Fruit fly (Drosophila melanogaster) whole organism, prepupa: ENCODE data around the gene Cby.

ENCODE experiments used
- Blimp-1 ChIP-seq: fragments of 200-800 bp; sonication (Bioruptor generic); optimal IDR thresholded peaks from 3 replicates; lab custom pipeline; 2017; ENCODE audit warnings: missing biosample characterization, missing genetic modification characterization, mild to moderate bottlenecking, moderate library complexity, missing genetic modification reagents
- CG10631 ChIP-seq: fragments of 200-800 bp; sonication (Bioruptor generic); optimal IDR thresholded peaks from 2 replicates; lab custom pipeline; 2016; ENCODE audit warnings: missing biosample characterization, missing genetic modification characterization
- CG10669 ChIP-seq: fragments of 200-800 bp; sonication (Bioruptor generic); optimal IDR thresholded peaks from 3 replicates; lab custom pipeline; 2018; ENCODE audit warnings: missing biosample characterization, mild to moderate bottlenecking, missing genetic modification characterization, moderate library complexity
- CG11762 ChIP-seq: fragments of 200-800 bp; sonication (Bioruptor generic); optimal IDR thresholded peaks from 3 replicates; lab custom pipeline; 2016; ENCODE audit warnings: missing biosample characterization, missing genetic modification characterization; ENCODE audit not compliant: insufficient read depth
- CG1621 ChIP-seq: fragments of 200-800 bp; sonication (Bioruptor generic); optimal IDR thresholded peaks from 3 replicates; lab custom pipeline; 2018; ENCODE audit warnings: missing biosample characterization, mild to moderate bottlenecking, missing genetic modification characterization
- CG16779 ChIP-seq: fragments of 200-800 bp; sonication (Bioruptor generic); optimal IDR thresholded peaks from 3 replicates; lab custom pipeline; 2017; ENCODE audit warnings: missing biosample characterization, mild to moderate bottlenecking, missing genetic modification characterization
- CG3032 ChIP-seq: fragments of 200-800 bp; optimal IDR thresholded peaks from 2 replicates; lab custom pipeline; 2019; ENCODE audit warnings: missing biosample characterization, mild to moderate bottlenecking, missing genetic modification characterization, moderate library complexity
- CG31627 ChIP-seq: fragments of 200-800 bp; sonication (Bioruptor generic); optimal IDR thresholded peaks from 3 replicates; lab custom pipeline; 2016; ENCODE audit warnings: missing biosample characterization, missing genetic modification characterization
- CG32006 ChIP-seq: fragments of 200-800 bp; sonication (Bioruptor generic); optimal IDR thresholded peaks from 3 replicates; lab custom pipeline; 2017; ENCODE audit warnings: missing biosample characterization, mild to moderate bottlenecking, missing genetic modification characterization
- CG4318 ChIP-seq: fragments of 200-800 bp; sonication (Bioruptor generic); optimal IDR thresholded peaks from 3 replicates; lab custom pipeline; 2017; ENCODE audit warnings: missing biosample characterization, mild to moderate bottlenecking, missing genetic modification characterization
- CG6276 ChIP-seq: fragments of 200-800 bp; sonication (Bioruptor generic); optimal IDR thresholded peaks from 2 replicates; lab custom pipeline; 2017; ENCODE audit warnings: missing biosample characterization, mild to moderate bottlenecking, missing genetic modification characterization
- CG6792 ChIP-seq: fragments of 200-800 bp; sonication (Bioruptor generic); optimal IDR thresholded peaks from 3 replicates; lab custom pipeline; 2016; ENCODE audit warnings: missing biosample characterization, missing genetic modification characterization
- CG6808 ChIP-seq: fragments of 200-800 bp; sonication (Bioruptor generic); optimal IDR thresholded peaks from 3 replicates; lab custom pipeline; 2017; ENCODE audit warnings: missing biosample characterization, missing genetic modification characterization, mild to moderate bottlenecking, moderate library complexity, missing genetic modification reagents
- CG6854 ChIP-seq: fragments of 200-800 bp; sonication (Bioruptor generic); optimal IDR thresholded peaks from 2 replicates; lab custom pipeline; 2017; ENCODE audit warnings: missing biosample characterization, mild to moderate bottlenecking, missing genetic modification characterization
- CG7368 ChIP-seq: fragments of 200-800 bp; sonication (Bioruptor generic); optimal IDR thresholded peaks from 3 replicates; lab custom pipeline; 2016; ENCODE audit warnings: missing biosample characterization, missing genetic modification characterization
- CG8119 ChIP-seq: fragments of 200-800 bp; sonication (Bioruptor generic); IDR thresholded peaks from 3 replicates; pipeline ENCODE4 v1.3.6; 2022; ENCODE audit warnings: missing biosample characterization, missing genetic modification characterization
- CG8319 ChIP-seq: fragments of 200-800 bp; sonication (Bioruptor generic); optimal IDR thresholded peaks from 3 replicates; lab custom pipeline; 2016; ENCODE audit warnings: missing biosample characterization, missing genetic modification characterization
- CG9139 ChIP-seq: fragments of 200-800 bp; sonication (Bioruptor generic); optimal IDR thresholded peaks from 3 replicates; lab custom pipeline; 2017; ENCODE audit warnings: missing biosample characterization, mild to moderate bottlenecking, missing genetic modification characterization
- Eip78C ChIP-seq: fragments of 200-800 bp; sonication (Bioruptor generic); peaks from one replicate; lab custom pipeline; 2016; ENCODE audit warnings: missing biosample characterization, missing genetic modification characterization
- Ets21C ChIP-seq: fragments of 200-800 bp; sonication (Bioruptor generic); optimal IDR thresholded peaks from 3 replicates; lab custom pipeline; 2016; ENCODE audit warnings: missing biosample characterization, missing genetic modification characterization
- Ets96B ChIP-seq: fragments of 200-800 bp; optimal IDR thresholded peaks from 2 replicates; lab custom pipeline; 2019; ENCODE audit warnings: missing biosample characterization, mild to moderate bottlenecking, missing genetic modification characterization, moderate library complexity
- Gug ChIP-seq: fragments of 200-800 bp; sonication (Bioruptor generic); IDR thresholded peaks from 2 replicates; pipeline ENCODE4 v1.3.6; 2022; ENCODE audit warnings: missing biosample characterization, missing genetic modification characterization
- Hr38 ChIP-seq: sonication (Bioruptor generic); optimal IDR thresholded peaks from 2 replicates; lab custom pipeline; 2016; ENCODE audit warnings: missing biosample characterization, missing genetic modification characterization
- Hr39 ChIP-seq: fragments of 200-800 bp; sonication (Bioruptor generic); optimal IDR thresholded peaks from 2 replicates; lab custom pipeline; 2016; ENCODE audit warnings: missing biosample characterization, missing genetic modification characterization
- Hr4 ChIP-seq: fragments of 200-800 bp; sonication (Bioruptor generic); optimal IDR thresholded peaks from 3 replicates; lab custom pipeline; 2016; ENCODE audit warnings: missing biosample characterization, missing genetic modification characterization
- Met ChIP-seq: fragments of 200-800 bp; sonication (Bioruptor generic); optimal IDR thresholded peaks from 3 replicates; lab custom pipeline; 2016; ENCODE audit warnings: missing biosample characterization, missing genetic modification characterization
- Sox102F ChIP-seq: fragments of 200-800 bp; sonication (Bioruptor generic); optimal IDR thresholded peaks from 2 replicates; lab custom pipeline; 2016; ENCODE audit warnings: missing biosample characterization, mild to moderate bottlenecking, missing genetic modification characterization
- Sox15 ChIP-seq: fragments of 200-800 bp; sonication (Bioruptor generic); optimal IDR thresholded peaks from 3 replicates; lab custom pipeline; 2016; ENCODE audit warnings: missing biosample characterization, missing genetic modification characterization
- achi ChIP-seq: fragments of 200-800 bp; sonication (Bioruptor generic); optimal IDR thresholded peaks from 3 replicates; lab custom pipeline; 2016; ENCODE audit warnings: missing biosample characterization, missing genetic modification characterization
- acj6 ChIP-seq: fragments of 200-800 bp; sonication (Bioruptor generic); optimal IDR thresholded peaks from 3 replicates; lab custom pipeline; 2016; ENCODE audit warnings: missing biosample characterization, missing genetic modification characterization
- cyc ChIP-seq: fragments of 200-800 bp; sonication (Bioruptor generic); optimal IDR thresholded peaks from 3 replicates; lab custom pipeline; 2016; ENCODE audit warnings: missing biosample characterization, missing genetic modification characterization
- dsx ChIP-seq: fragments of 200-800 bp; optimal IDR thresholded peaks from 3 replicates; lab custom pipeline; 2019; ENCODE audit warnings: missing biosample characterization, mild to moderate bottlenecking, missing genetic modification characterization, moderate library complexity; ENCODE audit not compliant: poor library complexity, severe bottlenecking
- esn ChIP-seq: fragments of 200-800 bp; sonication (Bioruptor generic); optimal IDR thresholded peaks from 2 replicates; lab custom pipeline; 2016; ENCODE audit warnings: missing biosample characterization, mild to moderate bottlenecking, missing genetic modification characterization, moderate library complexity
- fd59A ChIP-seq: fragments of 200-800 bp; sonication (Bioruptor generic); optimal IDR thresholded peaks from 2 replicates; lab custom pipeline; 2017; ENCODE audit warnings: missing biosample characterization, mild to moderate bottlenecking, missing genetic modification characterization, missing genetic modification reagents
- fd85E ChIP-seq: fragments of 200-800 bp; sonication (Bioruptor generic); optimal IDR thresholded peaks from 3 replicates; lab custom pipeline; 2016; ENCODE audit warnings: missing biosample characterization, missing genetic modification characterization
- fkh ChIP-seq: fragments of 200-800 bp; sonication (Bioruptor generic); optimal IDR thresholded peaks from 3 replicates; lab custom pipeline; 2017; ENCODE audit warnings: missing biosample characterization, mild to moderate bottlenecking, missing genetic modification characterization, moderate library complexity
- net ChIP-seq: fragments of 200-800 bp; sonication (Bioruptor generic); optimal IDR thresholded peaks from 3 replicates; lab custom pipeline; 2016; ENCODE audit warnings: missing biosample characterization, missing genetic modification characterization
- pdm3 ChIP-seq: fragments of 200-800 bp; sonication (Bioruptor generic); optimal IDR thresholded peaks from 3 replicates; lab custom pipeline; 2016; ENCODE audit warnings: missing biosample characterization, missing genetic modification characterization
- salr ChIP-seq, 2 experiments: fragments of 200-800 bp; sonication (Bioruptor generic); optimal IDR thresholded peaks; 3 replicates each; lab custom pipeline; 2016 to 2018; ENCODE audit warnings: missing biosample characterization in 2 of 2, missing genetic modification characterization in 2 of 2, mild to moderate bottlenecking in 1 of 2
- ss ChIP-seq, 2 experiments: fragments of 200-800 bp; sonication (Bioruptor generic); optimal IDR thresholded peaks; 2 replicates in 1 of 2; 3 replicates in 1 of 2; lab custom pipeline; 2017 to 2018; ENCODE audit warnings: mild to moderate bottlenecking in 2 of 2, missing biosample characterization in 2 of 2, missing genetic modification characterization in 2 of 2, moderate library complexity in 1 of 2
- svp ChIP-seq: fragments of 200-800 bp; sonication (Bioruptor generic); peaks from one replicate; lab custom pipeline; 2016; ENCODE audit warnings: missing biosample characterization, missing genetic modification characterization
- vri ChIP-seq: fragments of 200-800 bp; sonication (Bioruptor generic); optimal IDR thresholded peaks from 3 replicates; lab custom pipeline; 2016; ENCODE audit warnings: missing biosample characterization, mild to moderate bottlenecking, missing genetic modification characterization

Cby gene

DNA sequence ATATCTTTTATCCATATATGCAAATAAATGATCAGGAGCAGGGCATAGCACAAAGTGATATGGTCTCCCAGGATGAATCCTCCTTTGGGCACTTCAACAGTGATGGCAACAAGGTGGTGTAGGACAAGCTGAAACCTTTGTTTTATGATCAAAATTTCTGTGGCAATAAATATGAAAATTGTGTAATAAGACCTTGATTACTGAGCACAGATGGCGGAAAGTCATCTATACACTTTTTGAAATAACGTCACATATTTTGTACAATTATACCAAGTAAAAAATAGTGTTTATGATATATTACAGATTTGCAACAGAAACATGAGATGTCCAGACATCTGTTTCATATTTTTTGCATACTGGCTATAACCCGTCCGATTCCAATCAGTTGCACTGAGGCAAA is 12.7 kb downstream of the Cby start, which contains the start of gene CG31465:
Gene CG31465, plus strand, starts transcription at position 301 of the 400 bp plus-strand sequence.
- no peak for TF ChIP-seq CG32006 (GFP tag; lab: Kevin White, UChicago)
- no peak for TF ChIP-seq svp
- no peak for TF ChIP-seq CG9139 (GFP tag; lab: Kevin White, UChicago)
- no peak for TF ChIP-seq CG11762 (GFP tag; lab: Kevin White, UChicago)
- no peak for TF ChIP-seq Ets21C (GFP tag; lab: Kevin White, UChicago)

DNA sequence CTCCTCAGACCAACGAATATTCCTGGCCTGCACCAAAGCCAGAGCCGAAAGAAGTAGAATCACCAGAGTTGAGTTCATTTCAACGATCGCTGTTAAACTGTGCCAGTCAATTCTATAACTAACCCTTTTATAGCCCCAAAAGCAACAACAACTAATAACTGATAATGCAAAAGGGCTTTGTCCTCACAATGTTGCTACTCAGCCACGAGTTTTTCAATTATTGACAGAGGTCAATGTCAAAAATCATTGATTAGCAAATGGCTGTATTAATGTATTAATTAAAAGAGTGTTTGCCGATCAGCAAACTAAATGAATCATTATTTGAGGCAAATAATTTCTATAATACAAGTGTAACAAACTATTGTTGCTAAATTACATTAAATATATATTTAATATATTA is 16.6 kb downstream of the Cby start, which contains the start of gene fit:
Gene fit, minus strand, starts transcription at position 101 of the 400 bp plus-strand sequence.
- TF ChIP-seq CG16779 (tag; lab: Kevin White, UChicago) (no peak), Eip78C (GFP tag; lab: Kevin White, UChicago) (no peak), acj6 (GFP tag; lab: Kevin White, UChicago) (no peak), CG10631 (no peak), CG6792 (GFP tag; lab: Kevin White, UChicago) (no peak), achi (GFP tag; lab: Kevin White, UChicago) (no peak), fd85E (GFP tag; lab: Kevin White, UChicago) (no peak), Met (GFP tag; lab: Kevin White, UChicago) (no peak), dsx (GFP tag; lab: Kevin White, UChicago) (no peak), vri (GFP tag; lab: Kevin White, UChicago) (no peak), CG3032 (no peak), fd59A (GFP tag; lab: Kevin White, UChicago) (no peak), CG31627 (no peak), CG10669 (no peak), Gug (GFP tag; lab: Robert Waterston, UW) (no peak), CG8119 (no peak), CG8319 (no peak), cyc (GFP tag; lab: Kevin White, UChicago) (no peak)

DNA sequence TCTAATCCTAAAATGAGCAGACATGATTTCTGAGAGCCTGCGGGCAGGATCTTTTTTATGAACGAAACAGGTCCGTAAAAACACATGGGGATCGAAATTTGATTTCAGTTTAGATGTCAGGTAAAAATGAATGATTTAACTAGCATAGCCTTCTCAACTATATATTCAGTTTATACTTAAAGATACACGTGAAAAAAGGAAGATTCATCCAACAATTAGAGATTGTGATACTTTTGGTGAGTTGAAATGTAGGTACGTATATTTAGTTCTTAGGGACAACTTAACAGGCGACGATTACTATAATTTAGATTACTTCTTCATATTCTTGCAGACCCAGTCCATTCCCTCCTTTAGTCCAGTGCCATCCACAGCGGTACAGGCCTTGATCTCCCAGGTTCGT is 17.6 kb downstream of the Cby start, which contains the start of gene CG17819:
Gene CG17819, minus strand, starts transcription at position 101 of the 400 bp plus-strand sequence.
- no peak for TF ChIP-seq fd59A (GFP tag; lab: Kevin White, UChicago)
- TF ChIP-seq dsx (GFP tag; lab: Kevin White, UChicago): no peak
- TF ChIP-seq CG32006 (GFP tag; lab: Kevin White, UChicago): no peak
- no peak for TF ChIP-seq Hr4 (GFP tag; lab: Kevin White, UChicago)
- TF ChIP-seq CG6792 (GFP tag; lab: Kevin White, UChicago): no peak
- TF ChIP-seq pdm3 (GFP tag; lab: Kevin White, UChicago): no peak
- TF ChIP-seq esn: no peak
- TF ChIP-seq CG1621 (tag; lab: Kevin White, UChicago): no peak
- no peak for TF ChIP-seq Hr39 (GFP tag; lab: Kevin White, UChicago)

DNA sequence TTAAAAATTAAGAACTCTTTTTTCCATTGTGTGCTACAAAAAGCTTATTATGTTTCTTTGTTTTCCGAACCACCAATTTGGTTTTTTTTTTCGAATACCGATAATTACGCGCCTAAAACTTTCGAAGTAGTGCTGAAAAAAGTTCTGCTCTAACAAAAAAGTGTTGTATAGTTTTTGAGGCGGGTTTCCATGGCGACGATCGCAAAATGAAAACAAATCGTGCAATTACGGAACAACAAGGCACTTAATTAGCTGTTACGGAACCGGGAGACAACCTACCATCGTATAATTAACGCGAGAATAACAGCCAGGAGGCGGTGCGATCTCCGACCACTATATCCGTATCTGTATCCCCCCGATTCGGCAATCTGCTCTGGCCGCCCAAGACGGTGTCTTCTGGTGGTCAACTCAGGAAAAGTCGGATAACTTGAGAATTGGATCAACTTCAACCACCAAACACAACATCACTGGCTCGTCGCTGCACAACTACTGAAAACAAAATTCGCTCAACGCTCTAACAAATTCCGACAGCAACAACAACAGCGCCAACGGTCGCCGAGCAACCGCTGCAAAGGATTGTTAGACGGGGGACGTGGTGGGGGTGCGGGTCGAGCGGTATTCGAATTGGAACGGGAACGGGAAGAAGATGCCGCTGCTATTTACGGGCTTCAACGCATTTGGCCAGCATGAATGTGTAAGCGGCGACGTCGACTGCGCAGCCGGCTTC is 19.2 kb downstream of the Cby start, which contains the start of the genes CG6678 and dnd:
Gene CG6678, plus strand, starts transcription at position 169 of the 727 bp plus-strand sequence.
Gene dnd, minus strand, starts transcription at position 495 of the 727 bp plus-strand sequence.
- TF ChIP-seq CG6854 (no peak), Hr38 (GFP tag; lab: Kevin White, UChicago) (no peak), achi (GFP tag; lab: Kevin White, UChicago) (no peak), CG10669 (no peak), vri (GFP tag; lab: Kevin White, UChicago) (peak; percentile 1), Ets96B (tag; lab: Kevin White, UChicago) (no peak)
- TF ChIP-seq, all 60 proteins: peak for 1

DNA sequence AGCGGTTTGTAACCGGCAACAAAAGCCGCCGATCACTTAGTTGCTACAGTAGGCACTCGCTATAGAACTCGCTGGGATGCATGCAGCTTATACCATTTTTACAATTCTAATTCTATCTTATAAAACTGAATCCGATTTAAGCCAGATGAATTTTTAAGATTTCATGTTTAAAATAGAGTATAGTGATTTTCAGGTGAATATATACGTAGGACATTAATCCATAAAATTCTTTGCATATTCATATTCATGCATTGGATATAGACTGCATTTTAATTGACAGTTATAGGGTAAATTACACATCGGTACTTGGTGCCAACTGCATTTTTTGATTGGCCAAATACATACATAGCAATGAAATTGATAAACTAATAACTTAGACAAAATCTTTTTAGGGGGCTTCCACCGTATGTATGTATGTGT is 19.8 kb downstream of the Cby start:
- TF ChIP-seq Hr4 (GFP tag; lab: Kevin White, UChicago) (peak; percentile 27), Blimp-1 (GFP tag; lab: Kevin White, UChicago) (peak; percentile 19), CG7368 (GFP tag; lab: Kevin White, UChicago) (peak; percentile 56), Sox15 (GFP tag; lab: Kevin White, UChicago) (peak; percentile 7), net (GFP tag; lab: Kevin White, UChicago) (no peak), CG6808 (GFP tag; lab: Kevin White, UChicago) (peak; percentile 37), CG6276 (GFP tag; lab: Kevin White, UChicago) (no peak), fkh (no peak), pdm3 (GFP tag; lab: Kevin White, UChicago) (no peak), ss (GFP tag; optimal IDR thresholded peaks at IDR 0.05; lab: Kevin White, UChicago) (no peak), salr (GFP tag; optimal IDR thresholded peaks at IDR 0.05; lab: Kevin White, UChicago) (no peak), Ets96B (tag; lab: Kevin White, UChicago) (no peak), CG4318 (GFP tag; lab: Kevin White, UChicago) (no peak), Sox102F (no peak), Hr39 (GFP tag; lab: Kevin White, UChicago) (no peak)
